Fruit fly (Drosophila melanogaster): ENCODE data around the gene CG9839.
A peak's percentile ranks its signal among the peaks of the same experiment; 100 is the strongest.

Gene CG9839

dm6 chr3R:8812342-8812966 is 6.9 kb upstream of the CG9839 start:
- peak; percentile 32 for TF ChIP-seq OdsH (GFP tag; optimal IDR thresholded peaks at IDR 0.05)
- TF ChIP-seq Myc (optimal IDR thresholded peaks at IDR 0.05): no peak
- no peak for TF ChIP-seq lola (GFP tag; optimal IDR thresholded peaks at IDR 0.05)
- no peak for TF ChIP-seq CrebA (GFP tag; optimal IDR thresholded peaks at IDR 0.05; ENCODE audit: borderline replicate concordance)
- TF ChIP-seq woc (GFP tag; optimal IDR thresholded peaks at IDR 0.05): peak; percentile 53
- TF ChIP-seq pan (optimal IDR thresholded peaks at IDR 0.05): no peak
- no peak for TF ChIP-seq Vsx2 (GFP tag; optimal IDR thresholded peaks at IDR 0.05; ENCODE audit: partially characterized antibody)
- TF ChIP-seq foxo (GFP tag; optimal IDR thresholded peaks at IDR 0.05): peak in 1 of 2 experiments; percentile 53
- no peak for TF ChIP-seq Hr78 (GFP tag; optimal IDR thresholded peaks at IDR 0.05)
- TF ChIP-seq Abd-B (GFP tag; optimal IDR thresholded peaks at IDR 0.05): no peak
- TF ChIP-seq fru (GFP tag; optimal IDR thresholded peaks at IDR 0.05): peak; percentile 72
- TF ChIP-seq jim (GFP tag; optimal IDR thresholded peaks at IDR 0.05): no peak
- TF ChIP-seq Dfd (GFP tag; optimal IDR thresholded peaks at IDR 0.05): no peak
- no peak for TF ChIP-seq tai (GFP tag; optimal IDR thresholded peaks at IDR 0.05)
- no peak for TF ChIP-seq N (GFP tag; optimal IDR thresholded peaks at IDR 0.05)
- no peak for TF ChIP-seq GATAd (GFP tag; optimal IDR thresholded peaks at IDR 0.05)
- no peak for TF ChIP-seq dsf (GFP tag; optimal IDR thresholded peaks at IDR 0.05; ENCODE audit: borderline replicate concordance)
- no peak for TF ChIP-seq Dif (GFP tag; optimal IDR thresholded peaks at IDR 0.05; ENCODE audit: partially characterized antibody)
- TF ChIP-seq usp (GFP tag; optimal IDR thresholded peaks at IDR 0.05): no peak
- peak; percentile 18 for TF ChIP-seq Hnf4 (GFP tag; optimal IDR thresholded peaks at IDR 0.05)
- peak; percentile 22 for TF ChIP-seq CG32264 (GFP tag; optimal IDR thresholded peaks at IDR 0.05)
- peak; percentile 12 for TF ChIP-seq sage (GFP tag; optimal IDR thresholded peaks at IDR 0.05)
- TF ChIP-seq Sp1 (GFP tag; optimal IDR thresholded peaks at IDR 0.05): no peak
- no peak for TF ChIP-seq brk (GFP tag; optimal IDR thresholded peaks at IDR 0.05)
- TF ChIP-seq CG9705 (GFP tag; optimal IDR thresholded peaks at IDR 0.05): no peak
- peak; percentile 53 for TF ChIP-seq rgr (GFP tag; optimal IDR thresholded peaks at IDR 0.05)
- no peak for TF ChIP-seq Jra (GFP tag; optimal IDR thresholded peaks at IDR 0.05)
- no peak for TF ChIP-seq dmrt93B (GFP tag; optimal IDR thresholded peaks at IDR 0.05)
- TF ChIP-seq Hr83 (GFP tag; optimal IDR thresholded peaks at IDR 0.05; ENCODE audit: poor library complexity, severe bottlenecking): no peak
- peak; percentile 54 for TF ChIP-seq ey (GFP tag; optimal IDR thresholded peaks at IDR 0.05)
- peak; percentile 46 for TF ChIP-seq br (GFP tag; optimal IDR thresholded peaks at IDR 0.05)
- TF ChIP-seq Mio (GFP tag; optimal IDR thresholded peaks at IDR 0.05): no peak
- no peak for TF ChIP-seq Rel (GFP tag; optimal IDR thresholded peaks at IDR 0.05)
- no peak for TF ChIP-seq Rel (tag; optimal IDR thresholded peaks at IDR 0.05)
- TF ChIP-seq sv (GFP tag; optimal IDR thresholded peaks at IDR 0.05): peak; percentile 28
- peak; percentile 65 for TF ChIP-seq h (GFP tag; optimal IDR thresholded peaks at IDR 0.05)
- peak; percentile 34 for TF ChIP-seq psq (GFP tag; optimal IDR thresholded peaks at IDR 0.05)
- no peak for TF ChIP-seq HLH106 (tag; optimal IDR thresholded peaks at IDR 0.05)
- no peak for TF ChIP-seq dl (GFP tag; optimal IDR thresholded peaks at IDR 0.05; ENCODE audit: insufficient read depth in 1 of 2, partially characterized antibody in 2 of 2)

- TF ChIP-seq Mio (GFP tag; optimal IDR thresholded peaks at IDR 0.05) (peak; percentile 88), CrebA (GFP tag; optimal IDR thresholded peaks at IDR 0.05; ENCODE audit: borderline replicate concordance) (no peak), usp (GFP tag; optimal IDR thresholded peaks at IDR 0.05) (no peak), h (GFP tag; optimal IDR thresholded peaks at IDR 0.05) (peak; percentile 99), Dfd (GFP tag; optimal IDR thresholded peaks at IDR 0.05) (no peak), lola (GFP tag; optimal IDR thresholded peaks at IDR 0.05) (no peak), woc (GFP tag; optimal IDR thresholded peaks at IDR 0.05) (peak; percentile 99), dmrt93B (GFP tag; optimal IDR thresholded peaks at IDR 0.05) (peak; percentile 97), Vsx2 (GFP tag; optimal IDR thresholded peaks at IDR 0.05; ENCODE audit: partially characterized antibody) (no peak), CG9705 (GFP tag; optimal IDR thresholded peaks at IDR 0.05) (peak; percentile 89), Hr83 (GFP tag; optimal IDR thresholded peaks at IDR 0.05; ENCODE audit: poor library complexity, severe bottlenecking) (peak; percentile 59), fru (GFP tag; optimal IDR thresholded peaks at IDR 0.05) (peak; percentile 99), N (GFP tag; optimal IDR thresholded peaks at IDR 0.05) (no peak), pan (optimal IDR thresholded peaks at IDR 0.05) (peak; percentile 82), sage (GFP tag; optimal IDR thresholded peaks at IDR 0.05) (peak; percentile 97), tai (GFP tag; optimal IDR thresholded peaks at IDR 0.05) (peak; percentile 95), foxo (GFP tag; optimal IDR thresholded peaks at IDR 0.05) (peak; percentile 95 to 99), Rel (GFP tag; optimal IDR thresholded peaks at IDR 0.05) (peak; percentile 97), Rel (tag; optimal IDR thresholded peaks at IDR 0.05) (peak; percentile 91), sv (GFP tag; optimal IDR thresholded peaks at IDR 0.05) (peak; percentile 99), Dif (GFP tag; optimal IDR thresholded peaks at IDR 0.05; ENCODE audit: partially characterized antibody) (peak; percentile 76), GATAd (GFP tag; optimal IDR thresholded peaks at IDR 0.05) (no peak), Sp1 (GFP tag; optimal IDR thresholded peaks at IDR 0.05) (peak; percentile 98), OdsH (GFP tag; optimal IDR thresholded peaks at IDR 0.05) (peak; percentile 99), Abd-B (GFP tag; optimal IDR thresholded peaks at IDR 0.05) (no peak), rgr (GFP tag; optimal IDR thresholded peaks at IDR 0.05) (peak; percentile 99), Hnf4 (GFP tag; optimal IDR thresholded peaks at IDR 0.05) (peak; percentile 99), Myc (optimal IDR thresholded peaks at IDR 0.05) (no peak), jim (GFP tag; optimal IDR thresholded peaks at IDR 0.05) (no peak), br (GFP tag; optimal IDR thresholded peaks at IDR 0.05) (peak; percentile 99), psq (GFP tag; optimal IDR thresholded peaks at IDR 0.05) (peak; percentile 97), dsf (GFP tag; optimal IDR thresholded peaks at IDR 0.05; ENCODE audit: borderline replicate concordance) (peak; percentile 86), ey (GFP tag; optimal IDR thresholded peaks at IDR 0.05) (peak; percentile 99), Jra (GFP tag; optimal IDR thresholded peaks at IDR 0.05) (peak; percentile 95), brk (GFP tag; optimal IDR thresholded peaks at IDR 0.05) (peak; percentile 97), CG32264 (GFP tag; optimal IDR thresholded peaks at IDR 0.05) (peak; percentile 98), dl (GFP tag; optimal IDR thresholded peaks at IDR 0.05; ENCODE audit: insufficient read depth in 1 of 2, partially characterized antibody in 2 of 2) (peak in 1 of 2 experiments; percentile 17), Hr78 (GFP tag; optimal IDR thresholded peaks at IDR 0.05) (no peak), HLH106 (tag; optimal IDR thresholded peaks at IDR 0.05) (peak; percentile 98)
Measured at dm6 chr3R:8811323-8811936, 5.8 kb upstream of the CG9839 start.

Measured in whole organism, wandering third instar larva.